Worm (Caenorhabditis elegans) whole organism, midembryonic: Measurements from ENCODE around the gene E04F6.9.

ENCODE experiments used
- T22C8.4 ChIP-seq: fragments of 200-800 bp; sonication (Bioruptor generic); IDR thresholded peaks from 2 replicates; pipeline ENCODE4 v1.3.6; 2022; ENCODE audit warnings: missing genetic modification characterization, missing compliant biosample characterization
- cog-1 ChIP-seq: sonication (generic microtip); optimal IDR thresholded peaks from 2 replicates; lab custom pipeline; 2016; ENCODE audit warnings: missing genetic modification characterization, missing compliant biosample characterization
- flt-1 ChIP-seq: fragments of 200-800 bp; sonication (Bioruptor generic); IDR thresholded peaks from 2 replicates; pipeline ENCODE4 v1.3.6; 2022; ENCODE audit warnings: missing genetic modification characterization, missing compliant biosample characterization
- klf-2 ChIP-seq: fragments of 200-800 bp; sonication (Bioruptor generic); conservative IDR thresholded peaks from 2 replicates; pipeline ENCODE4 v1.3.6; 2022; ENCODE audit warnings: missing genetic modification reagents, missing genetic modification characterization, missing compliant biosample characterization
- med-1 ChIP-seq: sonication (generic microtip); optimal IDR thresholded peaks from 2 replicates; lab custom pipeline; 2017; ENCODE audit warnings: missing genetic modification characterization, mild to moderate bottlenecking, missing compliant biosample characterization, antibody characterized with exemption, missing genetic modification reagents; ENCODE audit not compliant: insufficient read depth
- ref-1 ChIP-seq: fragments of 200-800 bp; sonication (Bioruptor generic); conservative IDR thresholded peaks from 2 replicates; pipeline ENCODE4 v1.3.6; 2022; ENCODE audit warnings: missing genetic modification reagents, missing genetic modification characterization, missing compliant biosample characterization
- tab-1 ChIP-seq: fragments of 200-800 bp; sonication (Bioruptor generic); IDR thresholded peaks from 2 replicates; pipeline ENCODE4 v1.3.6; 2022; ENCODE audit warnings: missing genetic modification characterization, missing compliant biosample characterization
- ztf-23 ChIP-seq: fragments of 200-800 bp; sonication (Bioruptor generic); IDR thresholded peaks from 2 replicates; pipeline ENCODE4 v1.3.6; 2022; ENCODE audit warnings: missing genetic modification reagents, missing genetic modification characterization, missing compliant biosample characterization
- ztf-29 ChIP-seq: fragments of 200-800 bp; sonication (Bioruptor generic); IDR thresholded peaks from 2 replicates; pipeline ENCODE4 v1.3.6; 2022; ENCODE audit warnings: missing genetic modification reagents, missing genetic modification characterization, missing compliant biosample characterization

The E04F6.9 gene

DNA sequence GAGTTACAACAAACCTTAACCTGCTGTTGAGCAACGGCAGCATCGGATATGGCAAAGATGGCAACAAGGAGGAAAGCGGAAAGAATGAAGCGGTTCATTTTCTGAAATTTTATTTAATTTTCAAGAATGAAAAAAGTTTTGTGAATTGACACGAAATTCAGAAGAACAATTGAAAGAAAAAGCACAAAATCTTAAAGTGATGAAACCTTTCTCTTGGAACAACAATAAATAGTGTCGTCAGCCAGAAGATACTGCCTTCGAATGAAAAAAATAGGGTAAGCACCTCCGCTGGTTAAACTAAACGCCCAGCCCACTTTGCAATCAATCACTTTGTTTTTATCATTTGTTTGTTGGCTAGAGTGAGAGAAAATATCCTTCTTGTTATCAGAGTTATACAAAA, at the start of gene E04F6.9:
E04F6.9 (minus strand) TSS at position 101 of the 400 bp plus-strand sequence.
- TF ChIP-seq flt-1 (GFP tag; lab: Robert Waterston, UW), result no peak
- no peak for TF ChIP-seq tab-1 (GFP tag; lab: Robert Waterston, UW)
- no peak for TF ChIP-seq ref-1 (GFP tag; lab: Robert Waterston, UW)
- no peak for TF ChIP-seq med-1 (GFP tag; lab: Kevin White, UChicago)
- no peak for TF ChIP-seq T22C8.4 (GFP tag; lab: Robert Waterston, UW)
- TF ChIP-seq ztf-29, result no peak
- TF ChIP-seq ztf-23 (GFP tag; lab: Robert Waterston, UW), result no peak
- no peak for TF ChIP-seq klf-2
- TF ChIP-seq cog-1 (tag; lab: Kevin White, UChicago), result no peak

DNA sequence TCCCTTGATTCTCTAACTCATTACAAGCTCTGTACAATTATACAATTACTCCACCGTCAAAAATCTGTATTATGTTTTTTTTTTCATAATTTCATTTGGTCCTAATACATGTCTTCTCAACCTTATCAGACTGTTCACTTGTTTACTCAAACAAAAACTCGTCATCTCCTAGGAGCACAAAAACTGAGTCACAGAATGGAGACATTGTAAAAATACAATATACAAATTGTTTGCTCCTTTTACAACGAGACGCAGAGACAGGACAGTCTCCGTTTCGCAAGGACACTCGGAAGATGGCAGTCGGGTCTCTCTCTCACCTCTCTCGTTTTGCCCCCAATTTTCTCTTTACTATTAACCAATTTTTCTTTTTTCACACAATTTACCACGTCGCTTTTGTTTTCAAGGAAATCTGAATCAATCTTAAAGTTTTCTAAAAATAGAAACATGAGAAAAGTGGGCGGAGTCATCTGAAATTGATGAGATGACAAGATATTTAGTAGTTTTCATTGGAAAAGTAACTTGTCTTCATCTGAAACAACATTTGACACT, 43.7 kb upstream of the E04F6.9 start, which contains the start of gene F32A5.8:
F32A5.8 (plus strand) TSS at position 499 of the 549 bp plus-strand sequence.
- TF ChIP-seq klf-2, result no peak
- TF ChIP-seq med-1 (GFP tag; lab: Kevin White, UChicago), result no peak
- TF ChIP-seq T22C8.4 (GFP tag; lab: Robert Waterston, UW), result no peak
- TF ChIP-seq tab-1 (GFP tag; lab: Robert Waterston, UW), result no peak
- TF ChIP-seq flt-1 (GFP tag; lab: Robert Waterston, UW), result no peak
- TF ChIP-seq ztf-29, result no peak
- no peak for TF ChIP-seq cog-1 (tag; lab: Kevin White, UChicago)
- no peak for TF ChIP-seq ref-1 (GFP tag; lab: Robert Waterston, UW)
- TF ChIP-seq ztf-23 (GFP tag; lab: Robert Waterston, UW), result no peak

DNA sequence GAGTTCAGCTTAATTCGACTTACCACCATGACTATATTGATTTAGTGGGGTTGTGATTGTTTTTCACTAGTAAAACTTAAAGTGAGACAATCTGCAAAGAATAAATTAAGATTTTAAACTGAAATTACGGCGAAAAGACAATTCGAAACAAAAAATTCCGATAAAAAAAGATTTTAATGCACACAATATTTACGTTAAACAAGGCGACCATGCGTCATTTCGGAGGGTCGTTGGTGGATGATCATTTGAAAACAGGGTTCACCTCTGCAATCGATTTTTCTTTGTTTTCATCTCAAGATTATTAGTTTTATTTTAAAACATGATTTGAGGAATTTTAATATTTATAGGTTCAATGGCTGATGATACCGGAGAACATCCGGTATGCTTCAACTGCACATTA, 41.1 kb upstream of the E04F6.9 start, which contains the start of gene lsm-4:
lsm-4 (minus strand) TSS at position 91 of the 400 bp plus-strand sequence.
- no peak for TF ChIP-seq ztf-23 (GFP tag; lab: Robert Waterston, UW)

DNA sequence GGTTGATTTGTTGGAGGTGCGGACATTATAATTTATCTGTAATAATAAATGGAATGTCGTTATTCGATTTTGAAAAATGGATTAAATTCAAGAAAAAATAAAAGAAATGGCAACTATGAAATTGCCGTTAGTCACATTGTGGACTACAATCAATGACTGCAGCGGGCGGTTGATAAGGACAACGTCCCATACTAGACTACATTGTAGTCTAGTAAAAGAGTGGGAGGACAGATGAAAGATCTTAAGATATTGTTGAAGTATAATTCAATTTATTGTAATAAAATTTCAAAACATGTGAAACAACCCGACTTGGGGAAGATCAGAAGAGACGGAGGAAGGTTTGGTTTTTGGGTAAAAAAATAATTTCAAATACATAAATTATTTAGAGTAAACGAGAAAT, 40.0 kb upstream of the E04F6.9 start, which contains the start of the genes prx-13 and ada-2:
prx-13 (minus strand) TSS at position 38 of the 400 bp plus-strand sequence.
ada-2 (plus strand) TSS at position 282 of the 400 bp plus-strand sequence.
- TF ChIP-seq ztf-23 (GFP tag; lab: Robert Waterston, UW) (no peak), T22C8.4 (GFP tag; lab: Robert Waterston, UW) (no peak), ref-1 (GFP tag; lab: Robert Waterston, UW) (no peak), ztf-29 (no peak), flt-1 (GFP tag; lab: Robert Waterston, UW) (no peak), klf-2 (no peak), tab-1 (GFP tag; lab: Robert Waterston, UW) (no peak)

DNA sequence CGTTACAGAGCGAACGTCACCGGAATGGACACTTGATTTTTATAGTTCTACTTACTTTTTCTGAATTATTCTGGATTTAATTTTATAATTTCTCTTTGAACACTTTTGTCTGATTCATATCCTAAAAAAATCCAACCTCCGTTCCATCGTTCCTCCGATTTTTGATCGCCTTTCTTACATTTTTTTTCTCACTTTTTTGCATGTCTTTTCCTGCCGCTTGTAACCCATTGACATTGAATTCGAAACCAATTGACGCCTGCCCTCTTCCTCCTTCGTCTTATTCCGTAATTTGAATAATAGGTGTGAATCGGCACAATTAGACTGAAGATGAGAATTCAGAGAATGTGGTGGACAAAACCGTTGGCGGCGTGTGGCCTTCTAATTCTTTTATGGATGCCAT, 33.6 kb upstream of the E04F6.9 start, which contains the start of gene skpo-3:
skpo-3 (plus strand) TSS at position 301 of the 400 bp plus-strand sequence.
- no peak for TF ChIP-seq med-1 (GFP tag; lab: Kevin White, UChicago)
- TF ChIP-seq ztf-29, result no peak
- TF ChIP-seq tab-1 (GFP tag; lab: Robert Waterston, UW), result no peak
- no peak for TF ChIP-seq T22C8.4 (GFP tag; lab: Robert Waterston, UW)
- no peak for TF ChIP-seq flt-1 (GFP tag; lab: Robert Waterston, UW)
- TF ChIP-seq cog-1 (tag; lab: Kevin White, UChicago), result no peak
- TF ChIP-seq ztf-23 (GFP tag; lab: Robert Waterston, UW), result no peak
- no peak for TF ChIP-seq klf-2
- no peak for TF ChIP-seq ref-1 (GFP tag; lab: Robert Waterston, UW)

DNA sequence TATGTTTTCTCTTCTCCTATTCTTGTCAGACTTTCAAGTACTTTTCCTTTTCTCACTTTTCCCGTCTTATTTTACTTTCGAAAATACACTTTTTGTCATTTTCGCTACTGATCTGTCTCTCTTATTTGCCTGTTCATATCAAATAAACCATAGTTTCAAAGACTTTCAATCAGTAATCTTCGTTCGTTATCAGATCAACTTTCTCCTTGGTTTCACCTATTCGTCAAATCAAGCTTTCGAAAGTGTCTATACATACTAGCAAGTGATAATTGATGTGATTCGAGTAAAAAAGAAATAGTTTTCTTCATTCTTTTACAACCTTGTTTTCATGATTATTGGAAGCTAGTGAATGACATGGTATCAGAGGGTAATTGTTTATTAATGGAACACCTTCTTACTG, 30.8 kb upstream of the E04F6.9 start:
- TF ChIP-seq ztf-23 (GFP tag; lab: Robert Waterston, UW), result no peak
- no peak for TF ChIP-seq klf-2
- TF ChIP-seq flt-1 (GFP tag; lab: Robert Waterston, UW), result no peak
- TF ChIP-seq T22C8.4 (GFP tag; lab: Robert Waterston, UW), result no peak
- TF ChIP-seq tab-1 (GFP tag; lab: Robert Waterston, UW), result no peak
- TF ChIP-seq med-1 (GFP tag; lab: Kevin White, UChicago), result no peak
- TF ChIP-seq ztf-29, result no peak
- no peak for TF ChIP-seq cog-1 (tag; lab: Kevin White, UChicago)
- no peak for TF ChIP-seq ref-1 (GFP tag; lab: Robert Waterston, UW)

DNA sequence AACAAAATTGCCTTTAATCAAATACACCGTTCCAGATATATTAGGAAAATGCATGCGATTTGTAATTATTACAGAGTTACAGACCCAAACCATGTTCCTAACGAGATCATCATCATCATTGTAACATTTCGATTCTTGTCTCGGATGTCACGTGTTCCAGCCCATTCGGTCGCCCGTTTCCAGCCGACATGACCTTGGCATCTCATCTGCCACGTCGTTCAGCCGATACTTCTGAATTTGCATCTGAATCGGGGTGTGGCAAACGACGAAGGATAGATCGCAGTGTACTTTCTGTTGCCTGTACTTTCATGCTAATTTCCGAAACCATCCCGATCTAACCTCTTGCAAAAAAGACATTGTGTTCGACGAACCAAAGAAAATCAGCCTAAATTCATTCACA, 27.7 kb upstream of the E04F6.9 start:
- TF ChIP-seq med-1 (GFP tag; lab: Kevin White, UChicago) (no peak), cog-1 (tag; lab: Kevin White, UChicago) (no peak), ztf-29 (no peak), ztf-23 (GFP tag; lab: Robert Waterston, UW) (no peak), flt-1 (GFP tag; lab: Robert Waterston, UW) (no peak), ref-1 (GFP tag; lab: Robert Waterston, UW) (no peak), T22C8.4 (GFP tag; lab: Robert Waterston, UW) (no peak), tab-1 (GFP tag; lab: Robert Waterston, UW) (no peak), klf-2 (no peak)

DNA sequence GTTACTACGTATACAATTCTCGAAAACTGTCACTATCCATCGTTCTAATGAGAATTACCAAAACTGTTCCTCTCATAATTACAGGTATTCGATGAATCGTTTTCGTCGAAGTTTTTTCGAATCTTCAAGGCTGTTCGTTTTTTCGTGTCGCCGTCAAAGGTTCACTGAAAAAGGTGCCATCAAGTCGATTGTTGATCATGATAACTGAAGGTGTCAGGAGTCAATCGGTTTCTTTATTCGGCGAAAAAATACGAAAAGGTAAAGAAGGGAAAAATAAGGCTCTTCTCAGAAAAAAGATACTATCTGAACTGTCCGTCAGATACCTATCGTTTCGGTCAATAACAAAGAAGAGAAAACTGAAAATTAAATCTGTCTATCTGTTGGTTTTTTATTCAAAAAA, 26.8 kb upstream of the E04F6.9 start:
- TF ChIP-seq T22C8.4 (GFP tag; lab: Robert Waterston, UW), result no peak
- TF ChIP-seq med-1 (GFP tag; lab: Kevin White, UChicago), result no peak
- TF ChIP-seq ref-1 (GFP tag; lab: Robert Waterston, UW), result no peak
- TF ChIP-seq ztf-29, result no peak
- no peak for TF ChIP-seq flt-1 (GFP tag; lab: Robert Waterston, UW)
- no peak for TF ChIP-seq cog-1 (tag; lab: Kevin White, UChicago)
- TF ChIP-seq klf-2, result no peak
- no peak for TF ChIP-seq ztf-23 (GFP tag; lab: Robert Waterston, UW)
- TF ChIP-seq tab-1 (GFP tag; lab: Robert Waterston, UW), result no peak

DNA sequence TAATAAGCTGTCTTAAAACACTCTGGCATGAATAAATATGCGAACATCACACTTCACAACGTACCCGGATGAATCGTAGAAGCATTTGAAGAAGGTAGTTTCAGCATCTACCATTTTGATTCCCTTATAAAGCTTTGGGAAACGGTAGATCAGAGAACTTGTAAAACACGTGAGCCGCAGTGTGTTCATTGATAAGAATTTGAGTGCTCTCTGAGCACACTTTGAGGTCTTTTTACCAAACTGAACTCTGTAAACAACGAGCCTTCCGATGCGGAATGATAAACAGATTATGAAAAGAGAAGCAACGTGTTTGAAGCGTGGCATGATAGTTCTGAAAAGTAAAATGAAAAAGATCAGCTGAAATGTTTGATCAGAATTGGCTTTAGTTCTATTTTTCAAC, 26.3 kb upstream of the E04F6.9 start, which contains the start of gene aqp-1:
aqp-1 (minus strand) TSS at position 102 of the 400 bp plus-strand sequence.
- no peak for TF ChIP-seq ztf-23 (GFP tag; lab: Robert Waterston, UW)
- no peak for TF ChIP-seq flt-1 (GFP tag; lab: Robert Waterston, UW)
- TF ChIP-seq ref-1 (GFP tag; lab: Robert Waterston, UW), result no peak
- TF ChIP-seq cog-1 (tag; lab: Kevin White, UChicago), result no peak
- no peak for TF ChIP-seq T22C8.4 (GFP tag; lab: Robert Waterston, UW)
- no peak for TF ChIP-seq med-1 (GFP tag; lab: Kevin White, UChicago)
- no peak for TF ChIP-seq klf-2
- TF ChIP-seq ztf-29, result no peak
- no peak for TF ChIP-seq tab-1 (GFP tag; lab: Robert Waterston, UW)
